Worm (Caenorhabditis elegans): Measurements from ENCODE around the gene K11D9.3.

DNA sequence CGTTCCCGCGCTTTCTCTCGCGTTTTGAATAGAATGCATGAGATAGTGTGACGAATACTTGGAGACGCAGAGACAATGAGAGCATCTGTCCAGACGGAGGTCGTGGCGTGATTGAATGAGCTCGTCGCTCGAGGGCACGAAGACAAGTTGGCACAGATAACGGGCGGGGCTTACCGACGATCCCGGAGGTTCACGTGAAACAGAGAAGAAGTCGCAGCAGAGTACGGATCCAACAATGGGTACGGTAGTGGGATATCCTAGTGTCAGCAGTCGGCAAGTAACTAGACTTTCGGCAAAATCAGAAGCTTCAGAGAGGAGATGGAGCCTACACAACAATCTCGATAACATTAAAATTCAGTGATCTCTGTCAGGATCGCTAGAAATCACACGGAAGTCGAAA lies 17.8 kb upstream of the K11D9.3 start:
- TF ChIP-seq ama-1 (optimal IDR thresholded peaks at IDR 0.05), result no peak
- no peak for TF ChIP-seq K09A11.1 (tag; optimal IDR thresholded peaks at IDR 0.05; ENCODE audit: insufficient read depth)
- TF ChIP-seq dve-1 (tag; optimal IDR thresholded peaks at IDR 0.05), result no peak
- TF ChIP-seq ahr-1 (tag; optimal IDR thresholded peaks at IDR 0.05), result no peak
- TF ChIP-seq K02D7.2 (tag; optimal IDR thresholded peaks at IDR 0.05), result no peak
- TF ChIP-seq ceh-9 (tag; optimal IDR thresholded peaks at IDR 0.05), result no peak
- TF ChIP-seq hlh-30 (tag; optimal IDR thresholded peaks at IDR 0.05; ENCODE audit: insufficient read depth), result no peak
- no peak for TF ChIP-seq fkh-10 (GFP tag; optimal IDR thresholded peaks at IDR 0.05)
- TF ChIP-seq sox-4 (tag; optimal IDR thresholded peaks at IDR 0.05), result no peak
- TF ChIP-seq pat-9 (tag; optimal IDR thresholded peaks at IDR 0.05), result no peak
- TF ChIP-seq elt-2 (tag; optimal IDR thresholded peaks at IDR 0.05), result no peak
- TF ChIP-seq zip-5 (tag; optimal IDR thresholded peaks at IDR 0.05), result no peak
- TF ChIP-seq syd-9 (tag; optimal IDR thresholded peaks at IDR 0.05), result no peak
- no peak for TF ChIP-seq C38D4.7 (GFP tag; optimal IDR thresholded peaks at IDR 0.05)
